Fruit fly (Drosophila melanogaster) whole organism, embryonic: ENCODE measurements around the gene kis.

ENCODE experiments used
- Asciz ChIP-seq: fragments of 200-800 bp; sonication (Bioruptor generic); optimal IDR thresholded peaks from 2 replicates; lab custom pipeline; 2017; ENCODE audit warnings: missing biosample characterization, mild to moderate bottlenecking, missing genetic modification characterization, missing genetic modification reagents
- Bdp1 ChIP-seq: fragments of 200-800 bp; sonication (Bioruptor generic); optimal IDR thresholded peaks from 3 replicates; lab custom pipeline; 2016; ENCODE audit warnings: missing biosample characterization, missing genetic modification characterization
- Bgb ChIP-seq: fragments of 200-800 bp; sonication (Bioruptor generic); IDR thresholded peaks from 2 replicates; pipeline ENCODE4 v1.3.6; 2022; ENCODE audit warnings: missing biosample characterization, missing genetic modification characterization; ENCODE audit not compliant: partially characterized antibody
- Blimp-1 ChIP-seq: fragments of 200-800 bp; sonication (Bioruptor generic); optimal IDR thresholded peaks from 3 replicates; lab custom pipeline; 2018; ENCODE audit warnings: missing biosample characterization, missing genetic modification characterization, mild to moderate bottlenecking, moderate library complexity, missing genetic modification reagents
- BtbVII ChIP-seq: fragments of 200-800 bp; sonication (Bioruptor generic); optimal IDR thresholded peaks from 3 replicates; lab custom pipeline; 2017; ENCODE audit warnings: missing biosample characterization, mild to moderate bottlenecking, missing genetic modification characterization
- CG11456 ChIP-seq: fragments of 200-800 bp; sonication (Bioruptor generic); IDR thresholded peaks from 3 replicates; pipeline ENCODE4 v1.3.6; 2022; ENCODE audit warnings: missing biosample characterization, missing genetic modification characterization
- CG12391 ChIP-seq: fragments of 200-800 bp; sonication (Bioruptor generic); optimal IDR thresholded peaks from 3 replicates; lab custom pipeline; 2018; ENCODE audit warnings: missing biosample characterization, mild to moderate bottlenecking, missing genetic modification characterization, moderate library complexity
- CG15269 ChIP-seq: fragments of 200-800 bp; sonication (Bioruptor generic); optimal IDR thresholded peaks from 2 replicates; lab custom pipeline; 2018; ENCODE audit warnings: missing biosample characterization, mild to moderate bottlenecking, missing genetic modification characterization, moderate library complexity
- CG15696 ChIP-seq: fragments of 200-800 bp; sonication (Bioruptor generic); optimal IDR thresholded peaks from 2 replicates; lab custom pipeline; 2019; ENCODE audit warnings: missing biosample characterization, mild to moderate bottlenecking, missing genetic modification characterization, moderate library complexity
- CG2129 ChIP-seq: fragments of 200-800 bp; sonication (Bioruptor generic); IDR thresholded peaks from 2 replicates; pipeline ENCODE4 v1.3.6; 2022; ENCODE audit warnings: missing biosample characterization, missing genetic modification characterization; ENCODE audit not compliant: partially characterized antibody
- CG31224 ChIP-seq: fragments of 200-800 bp; sonication (Bioruptor generic); IDR thresholded peaks from 2 replicates; pipeline ENCODE4 v1.3.6; 2022; ENCODE audit warnings: missing biosample characterization, missing genetic modification characterization
- CG31365 ChIP-seq: fragments of 200-800 bp; sonication (Bioruptor generic); optimal IDR thresholded peaks from 2 replicates; lab custom pipeline; 2018; ENCODE audit warnings: missing biosample characterization, mild to moderate bottlenecking, missing genetic modification characterization
- CG31441 ChIP-seq: fragments of 200-800 bp; sonication (Bioruptor generic); IDR thresholded peaks from 2 replicates; pipeline ENCODE4 v1.3.6; 2022; ENCODE audit warnings: missing biosample characterization, missing genetic modification characterization
- CG32532 ChIP-seq: fragments of 200-800 bp; sonication (Bioruptor generic); IDR thresholded peaks from 2 replicates; pipeline ENCODE4 v1.3.6; 2022; ENCODE audit warnings: missing biosample characterization, missing genetic modification characterization
- CG3281 ChIP-seq: fragments of 200-800 bp; sonication (Bioruptor generic); optimal IDR thresholded peaks from 3 replicates; lab custom pipeline; 2017; ENCODE audit warnings: missing biosample characterization, mild to moderate bottlenecking, missing genetic modification characterization
- CG3407 ChIP-seq: fragments of 200-800 bp; sonication (Bioruptor generic); optimal IDR thresholded peaks from 2 replicates; lab custom pipeline; 2018; ENCODE audit warnings: missing biosample characterization, mild to moderate bottlenecking, missing genetic modification characterization
- CG34422 ChIP-seq: fragments of 200-800 bp; sonication (Bioruptor generic); IDR thresholded peaks from 3 replicates; pipeline ENCODE4 v1.3.6; 2022; ENCODE audit warnings: missing biosample characterization, missing genetic modification characterization
- CG4707 ChIP-seq: fragments of 200-800 bp; sonication (Bioruptor generic); optimal IDR thresholded peaks from 2 replicates; lab custom pipeline; 2018; ENCODE audit warnings: missing biosample characterization, mild to moderate bottlenecking, missing genetic modification characterization, moderate library complexity
- CG7556 ChIP-seq: fragments of 200-800 bp; sonication (Bioruptor generic); optimal IDR thresholded peaks from 2 replicates; lab custom pipeline; 2017; ENCODE audit warnings: missing biosample characterization, mild to moderate bottlenecking, missing genetic modification characterization
- CG7786 ChIP-seq: fragments of 200-800 bp; sonication (Bioruptor generic); optimal IDR thresholded peaks from 2 replicates; lab custom pipeline; 2016; ENCODE audit warnings: missing biosample characterization, missing genetic modification characterization
- CG8924 ChIP-seq: fragments of 200-800 bp; optimal IDR thresholded peaks from 3 replicates; lab custom pipeline; 2019; ENCODE audit warnings: missing biosample characterization, mild to moderate bottlenecking, missing genetic modification characterization, moderate library complexity
- CG9932 ChIP-seq: fragments of 200-800 bp; sonication (Bioruptor generic); IDR thresholded peaks from 2 replicates; pipeline ENCODE4 v1.3.6; 2022; ENCODE audit warnings: missing biosample characterization, missing genetic modification characterization
- D ChIP-seq, 2 experiments: fragments of 200-800 bp in 1 of 2; fragments of >200 bp in 1 of 2; sonication (Bioruptor generic) in 1 of 2; optimal IDR thresholded peaks; 2 replicates in 1 of 2; 3 replicates in 1 of 2; lab custom pipeline; 2017; ENCODE audit warnings: mild to moderate bottlenecking in 1 of 2, missing biosample characterization in 1 of 2, missing genetic modification characterization in 1 of 2, missing genetic modification reagents in 1 of 2
- Dfd ChIP-seq, 2 experiments: fragments of >200 bp; optimal IDR thresholded peaks; 2 replicates each; lab custom pipeline; 2017; ENCODE audit warnings: missing biosample characterization in 2 of 2, missing genetic modification characterization in 2 of 2
- GATAe ChIP-seq: fragments of 200-800 bp; sonication (Bioruptor generic); conservative IDR thresholded peaks from 2 replicates; pipeline ENCODE4 v1.3.6; 2022; ENCODE audit warnings: missing biosample characterization, missing genetic modification characterization
- HmgZ ChIP-seq: fragments of 200-800 bp; sonication (Bioruptor generic); optimal IDR thresholded peaks from 2 replicates; lab custom pipeline; 2018; ENCODE audit warnings: missing biosample characterization, mild to moderate bottlenecking, missing genetic modification characterization
- Hmx ChIP-seq: fragments of 200-800 bp; sonication (Bioruptor generic); optimal IDR thresholded peaks from 2 replicates; lab custom pipeline; 2016; ENCODE audit warnings: missing biosample characterization, missing genetic modification characterization
- Myb ChIP-seq: fragments of 200-800 bp; sonication (Bioruptor generic); optimal IDR thresholded peaks from 2 replicates; lab custom pipeline; 2016; ENCODE audit warnings: missing biosample characterization, missing genetic modification characterization
- NC2α ChIP-seq: fragments of 200-800 bp; sonication (Bioruptor generic); optimal IDR thresholded peaks from 2 replicates; lab custom pipeline; 2016; ENCODE audit warnings: missing biosample characterization, missing genetic modification characterization
- NFAT ChIP-seq: fragments of 200-800 bp; sonication (Bioruptor generic); IDR thresholded peaks from 2 replicates; pipeline ENCODE4 v1.3.6; 2022; ENCODE audit warnings: missing biosample characterization, missing genetic modification characterization
- Scr ChIP-seq: fragments of 200-800 bp; sonication (Bioruptor generic); IDR thresholded peaks from 2 replicates; pipeline ENCODE4 v1.3.6; 2022; ENCODE audit warnings: missing biosample characterization, missing genetic modification characterization; ENCODE audit not compliant: partially characterized antibody
- Sox102F ChIP-seq: fragments of 200-800 bp; sonication (Bioruptor generic); optimal IDR thresholded peaks from 2 replicates; lab custom pipeline; 2018; ENCODE audit warnings: missing biosample characterization, mild to moderate bottlenecking, missing genetic modification characterization, moderate library complexity
- Trl ChIP-seq, 3 experiments: fragments of >200 bp in 2 of 3; fragments of 200-800 bp in 1 of 3; sonication (Bioruptor generic) in 1 of 3; optimal IDR thresholded peaks; 2 replicates in 1 of 3; 3 replicates in 2 of 3; lab custom pipeline; 2016 to 2017; ENCODE audit warnings: missing biosample characterization in 1 of 3, missing genetic modification characterization in 1 of 3
- Xrp1 ChIP-seq: fragments of 200-800 bp; sonication (Bioruptor generic); IDR thresholded peaks from 2 replicates; pipeline ENCODE4 v1.3.6; 2022; ENCODE audit warnings: missing biosample characterization, missing genetic modification characterization
- amos ChIP-seq: fragments of 200-800 bp; sonication (Bioruptor generic); IDR thresholded peaks from 2 replicates; pipeline ENCODE4 v1.3.6; 2022; ENCODE audit warnings: missing biosample characterization, missing genetic modification characterization; ENCODE audit not compliant: partially characterized antibody
- bcd ChIP-seq: fragments of 200-800 bp; sonication (Bioruptor generic); optimal IDR thresholded peaks from 2 replicates; lab custom pipeline; 2017; ENCODE audit warnings: missing biosample characterization, mild to moderate bottlenecking, missing genetic modification characterization
- bigmax ChIP-seq: fragments of 200-800 bp; sonication (Bioruptor generic); optimal IDR thresholded peaks from 2 replicates; lab custom pipeline; 2018; ENCODE audit warnings: missing biosample characterization, mild to moderate bottlenecking, missing genetic modification characterization
- crol ChIP-seq: fragments of 200-800 bp; sonication (Bioruptor generic); IDR thresholded peaks from 2 replicates; pipeline ENCODE4 v1.3.6; 2022; ENCODE audit warnings: missing biosample characterization, missing genetic modification characterization
- disco-r ChIP-seq: fragments of 200-800 bp; sonication (Bioruptor generic); optimal IDR thresholded peaks from 2 replicates; lab custom pipeline; 2016; ENCODE audit warnings: missing biosample characterization, missing genetic modification characterization
- esg ChIP-seq: fragments of 200-800 bp; sonication (Bioruptor generic); conservative IDR thresholded peaks from 2 replicates; pipeline ENCODE4 v1.3.6; 2022; ENCODE audit warnings: missing biosample characterization, missing genetic modification characterization
- oc ChIP-seq: fragments of 200-800 bp; sonication (Bioruptor generic); optimal IDR thresholded peaks from 2 replicates; lab custom pipeline; 2018; ENCODE audit warnings: missing biosample characterization, mild to moderate bottlenecking, missing genetic modification characterization, moderate library complexity
- ranshi ChIP-seq: fragments of 200-800 bp; sonication (Bioruptor generic); IDR thresholded peaks from 2 replicates; pipeline ENCODE4 v1.3.6; 2022; ENCODE audit warnings: missing biosample characterization, missing genetic modification characterization
- sens ChIP-seq: fragments of 200-800 bp; sonication (Bioruptor generic); peaks from one replicate; lab custom pipeline; 2016; ENCODE audit warnings: missing biosample characterization, missing genetic modification characterization
- sug ChIP-seq: fragments of 200-800 bp; optimal IDR thresholded peaks from 2 replicates; lab custom pipeline; 2019; ENCODE audit warnings: missing biosample characterization, mild to moderate bottlenecking, missing genetic modification characterization, moderate library complexity
- tio ChIP-seq: fragments of 200-800 bp; sonication (Bioruptor generic); optimal IDR thresholded peaks from 2 replicates; lab custom pipeline; 2017; ENCODE audit warnings: missing biosample characterization, missing genetic modification characterization, inconsistent platforms
- unpg ChIP-seq: fragments of 200-800 bp; sonication (Bioruptor generic); optimal IDR thresholded peaks from 3 replicates; lab custom pipeline; 2018; ENCODE audit warnings: missing biosample characterization, mild to moderate bottlenecking, missing genetic modification characterization, moderate library complexity
- zen2 ChIP-seq: fragments of 200-800 bp; sonication (Bioruptor generic); IDR thresholded peaks from 3 replicates; pipeline ENCODE4 v1.3.6; 2022; ENCODE audit warnings: missing biosample characterization, missing genetic modification characterization; ENCODE audit not compliant: partially characterized antibody

Gene kis

DNA sequence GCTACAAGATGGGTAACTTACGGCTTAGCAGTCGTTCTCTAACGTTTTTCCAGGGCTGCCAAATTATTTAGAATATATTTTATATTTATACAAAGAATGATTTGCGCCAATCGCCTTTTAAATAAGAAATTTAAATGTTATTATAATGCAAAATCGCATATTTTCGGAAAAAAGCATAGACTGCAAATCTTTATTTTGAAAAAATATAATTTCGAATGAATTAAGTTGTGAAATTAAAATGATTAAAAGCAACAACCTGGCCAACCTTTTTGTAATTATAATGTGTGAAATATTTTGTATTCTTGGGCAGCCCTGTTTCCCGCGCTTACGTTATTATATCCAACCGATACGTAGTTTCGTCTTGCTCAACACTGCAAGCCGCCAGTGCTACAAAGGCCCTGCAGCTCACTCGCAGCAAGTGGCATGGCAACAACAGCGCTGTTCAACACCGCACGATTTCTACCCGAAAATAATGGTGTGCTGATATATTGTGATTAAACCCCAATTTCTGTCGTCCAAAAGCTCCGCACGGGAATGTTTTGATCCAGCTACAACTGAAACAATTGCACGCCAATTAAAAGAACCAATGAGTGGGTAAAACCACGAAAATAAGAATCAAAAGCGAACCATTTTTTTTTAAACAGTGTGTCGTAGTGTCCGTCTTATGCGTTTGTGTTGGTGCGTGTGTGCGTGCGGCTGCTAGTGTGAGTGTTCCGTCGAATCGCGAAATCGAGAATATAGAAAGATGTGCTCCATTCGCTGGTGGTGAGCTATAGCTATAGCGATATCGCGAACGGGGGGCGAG, 47.1 kb upstream of the kis start, which contains the start of gene Pi3K21B (continued):
- TF ChIP-seq Bgb (peak; percentile 26; the same call in 1 of the 2 replicates), unpg (GFP tag; lab: Kevin White, UChicago) (peak; percentile 88), NFAT (GFP tag; lab: Robert Waterston, UW) (peak; percentile 86), Scr (no peak), CG2129 (GFP tag; lab: Robert Waterston, UW) (no peak), Myb (GFP tag; lab: Kevin White, UChicago) (peak; percentile 75), sens (peak; percentile 96), Blimp-1 (GFP tag; lab: Kevin White, UChicago) (peak; percentile 87), BtbVII (GFP tag; lab: Kevin White, UChicago) (peak; percentile 73), CG31365 (tag; lab: Kevin White, UChicago) (no peak), Asciz (GFP tag; lab: Kevin White, UChicago) (peak; percentile 67), CG15696 (tag; lab: Kevin White, UChicago) (peak; percentile 93), CG8924 (tag; lab: Kevin White, UChicago) (peak; percentile 90), CG31224 (GFP tag; lab: Robert Waterston, UW) (peak; percentile 67), CG32532 (GFP tag; lab: Robert Waterston, UW) (peak; percentile 86), CG31441 (GFP tag; lab: Robert Waterston, UW) (peak; percentile 87), Dfd (GFP tag; optimal IDR thresholded peaks at IDR 0.05; lab: Kevin White, UChicago) (peak in 1 of 2 experiments; percentile 56), tio (GFP tag; lab: Kevin White, UChicago) (peak; percentile 93), bcd (peak; percentile 91), zen2 (GFP tag; lab: Robert Waterston, UW) (no peak), amos (GFP tag; lab: Robert Waterston, UW) (no peak; the same call in 1 of the 2 replicates), ranshi (GFP tag; lab: Robert Waterston, UW) (peak; percentile 85; the same call in 1 of the 2 replicates), Sox102F (GFP tag; lab: Kevin White, UChicago) (peak; percentile 87), Hmx (peak; percentile 58), CG3407 (GFP tag; lab: Kevin White, UChicago) (peak; percentile 77), disco-r (GFP tag; lab: Kevin White, UChicago) (peak; percentile 57), CG4707 (GFP tag; lab: Kevin White, UChicago) (peak; percentile 37), CG7556 (GFP tag; lab: Kevin White, UChicago) (peak; percentile 93), NC2α (peak; percentile 75), CG15269 (tag; lab: Kevin White, UChicago) (peak; percentile 93), oc (tag; lab: Kevin White, UChicago) (no peak), CG12391 (tag; lab: Kevin White, UChicago) (peak; percentile 93), GATAe (no peak), sug (tag; lab: Kevin White, UChicago) (peak; percentile 92), CG7786 (GFP tag; lab: Kevin White, UChicago) (peak; percentile 95), CG34422 (GFP tag; lab: Robert Waterston, UW) (no peak; the same call in 1 of the 3 replicates), CG3281 (GFP tag; lab: Kevin White, UChicago) (peak; percentile 94), CG9932 (GFP tag; lab: Robert Waterston, UW) (peak; percentile 97), HmgZ (peak; percentile 87), esg (GFP tag; lab: Robert Waterston, UW) (peak; percentile 87), Trl (optimal IDR thresholded peaks at IDR 0.05; lab: Kevin White, UChicago) (no peak), Trl (GFP tag; optimal IDR thresholded peaks at IDR 0.05; lab: Kevin White, UChicago) (peak; percentile 96), CG11456 (GFP tag; lab: Robert Waterston, UW) (peak; percentile 96), Xrp1 (GFP tag; lab: Robert Waterston, UW) (peak; percentile 83), Bdp1 (GFP tag; lab: Kevin White, UChicago) (peak; percentile 86), bigmax (GFP tag; lab: Kevin White, UChicago) (peak; percentile 4), D (optimal IDR thresholded peaks at IDR 0.05; lab: Kevin White, UChicago) (no peak), D (GFP tag; optimal IDR thresholded peaks at IDR 0.05; lab: Kevin White, UChicago) (peak; percentile 77), crol (GFP tag; lab: Robert Waterston, UW) (no peak)
